Worm (Caenorhabditis elegans): ENCODE data around the gene fipr-21.

- TF ChIP-seq klf-2 (GFP tag; conservative IDR thresholded peaks at IDR 0.05) (no peak), med-1 (GFP tag; optimal IDR thresholded peaks at IDR 0.05; ENCODE audit: insufficient read depth) (no peak), ref-1 (GFP tag; conservative IDR thresholded peaks at IDR 0.05) (no peak), ztf-29 (GFP tag; IDR thresholded peaks at IDR 0.05) (no peak), tab-1 (GFP tag; IDR thresholded peaks at IDR 0.05) (no peak), ztf-23 (GFP tag; IDR thresholded peaks at IDR 0.05) (no peak), T22C8.4 (GFP tag; IDR thresholded peaks at IDR 0.05) (no peak)
Observed at ce11 chrX:10350151-10350550, 45.8 kb downstream of the fipr-21 start.
